Worm (Caenorhabditis elegans): ENCODE measurements around the gene sru-15.

DNA sequence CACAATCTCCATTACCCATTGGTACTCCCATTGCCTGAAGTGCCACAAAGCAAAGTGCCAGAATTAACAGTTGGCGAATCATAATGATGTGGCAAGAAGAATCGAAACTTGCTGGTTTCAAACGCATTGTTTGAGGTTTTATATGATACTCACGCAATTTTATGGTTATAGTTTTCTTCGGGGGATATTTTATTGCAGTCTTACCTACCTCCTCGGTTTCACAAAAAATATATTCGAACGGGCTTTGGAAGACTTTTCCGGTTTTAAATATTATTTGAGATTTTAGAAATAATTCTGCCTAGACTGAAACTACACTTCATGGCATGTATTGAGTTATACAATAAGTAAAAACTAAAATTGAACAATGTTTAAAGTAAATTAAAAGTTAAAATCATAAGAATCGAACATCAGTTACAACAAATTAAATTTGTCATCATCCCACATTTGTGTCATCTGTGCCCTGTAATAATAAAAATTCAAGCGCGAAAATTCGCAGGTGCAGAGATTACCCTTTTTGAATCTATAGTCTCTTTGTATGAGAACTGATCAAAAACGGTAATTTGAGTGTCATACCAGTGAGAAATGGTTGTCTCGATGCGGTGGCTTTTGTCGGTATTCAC, 49.3 kb upstream of the sru-15 start, which contains the start of the genes clec-197 and clec-198:
- TF ChIP-seq bed-1 (GFP tag; IDR thresholded peaks at IDR 0.05) (no peak), F39B2.1 (GFP tag; IDR thresholded peaks at IDR 0.05) (no peak), chd-7 (tag; optimal IDR thresholded peaks at IDR 0.05) (no peak), B0019.2 (GFP tag; conservative IDR thresholded peaks at IDR 0.05) (no peak), B0336.3 (GFP tag; IDR thresholded peaks at IDR 0.05) (no peak), snpc-4 (GFP tag; optimal IDR thresholded peaks at IDR 0.05) (no peak), snpc-4 (tag; optimal IDR thresholded peaks at IDR 0.05) (no peak), unc-62 (GFP tag; optimal IDR thresholded peaks at IDR 0.05) (no peak), T26A5.8 (tag; optimal IDR thresholded peaks at IDR 0.05) (no peak), ets-4 (GFP tag; optimal IDR thresholded peaks at IDR 0.05) (no peak), ceh-58 (GFP tag; IDR thresholded peaks at IDR 0.05) (no peak), efl-1 (GFP tag; optimal IDR thresholded peaks at IDR 0.05) (no peak)

All from whole organism, young adult.